Worm (Caenorhabditis elegans) whole organism, L4 larva: ENCODE measurements around the gene C25A8.1.

ENCODE experiments used
- aly-2 ChIP-seq: sonication (generic microtip); optimal IDR thresholded peaks from 2 replicates; lab custom pipeline; 2018; ENCODE audit warnings: missing biosample characterization, missing genetic modification characterization
- ces-1 ChIP-seq: fragments of 150-350 bp; sonication (generic microtip); optimal IDR thresholded peaks from 4 replicates; lab custom pipeline; 2014; ENCODE audit warnings: missing biosample characterization, missing genetic modification reagents, missing genetic modification characterization
- dve-1 ChIP-seq: sonication (generic microtip); optimal IDR thresholded peaks from 2 replicates; lab custom pipeline; 2017; ENCODE audit warnings: antibody characterized with exemption, mild to moderate bottlenecking, missing genetic modification characterization, missing compliant biosample characterization; ENCODE audit not compliant: insufficient read depth
- fos-1 ChIP-seq: fragments of 150-350 bp; optimal IDR thresholded peaks from 2 replicates; lab custom pipeline; 2014; ENCODE audit warnings: missing biosample characterization, missing genetic modification characterization
- gei-8 ChIP-seq: fragments of 200-800 bp; sonication (Bioruptor generic); optimal IDR thresholded peaks from 2 replicates; lab custom pipeline; 2018; ENCODE audit warnings: mild to moderate bottlenecking, missing genetic modification characterization, missing compliant biosample characterization
- lin-13 ChIP-seq: fragments of 150-350 bp; optimal IDR thresholded peaks from 2 replicates; lab custom pipeline; 2014; ENCODE audit warnings: missing biosample characterization, missing genetic modification reagents, missing genetic modification characterization
- lin-39 ChIP-seq: fragments of 150-350 bp; optimal IDR thresholded peaks from 2 replicates; lab custom pipeline; 2014; ENCODE audit warnings: missing biosample characterization, missing genetic modification reagents, missing genetic modification characterization
- lir-3 ChIP-seq: sonication (generic microtip); optimal IDR thresholded peaks from 2 replicates; lab custom pipeline; 2016; ENCODE audit warnings: mild to moderate bottlenecking, missing genetic modification characterization, missing compliant biosample characterization
- mdl-1 ChIP-seq, 2 experiments: fragments of 150-350 bp in 1 of 2; sonication (generic microtip) in 1 of 2; optimal IDR thresholded peaks; 2 replicates each; lab custom pipeline; 2014 to 2017; ENCODE audit warnings: missing biosample characterization in 2 of 2, missing genetic modification characterization in 2 of 2
- nhr-11 ChIP-seq: fragments of 150-350 bp; optimal IDR thresholded peaks from 2 replicates; lab custom pipeline; 2014; ENCODE audit warnings: missing biosample characterization, missing genetic modification characterization
- nhr-237 ChIP-seq: sonication (generic microtip); optimal IDR thresholded peaks from 2 replicates; lab custom pipeline; 2017; ENCODE audit warnings: missing biosample characterization, missing genetic modification characterization
- nhr-76 ChIP-seq: fragments of 150-350 bp; optimal IDR thresholded peaks from 2 replicates; lab custom pipeline; 2014; ENCODE audit warnings: missing biosample characterization, missing genetic modification characterization
- skn-1 ChIP-seq: fragments of 150-350 bp; optimal IDR thresholded peaks from 2 replicates; lab custom pipeline; 2014; ENCODE audit warnings: missing biosample characterization, missing genetic modification characterization
- unc-39 ChIP-seq: sonication (generic microtip); optimal IDR thresholded peaks from 2 replicates; lab custom pipeline; 2017; ENCODE audit warnings: missing biosample characterization, missing genetic modification characterization

DNA sequence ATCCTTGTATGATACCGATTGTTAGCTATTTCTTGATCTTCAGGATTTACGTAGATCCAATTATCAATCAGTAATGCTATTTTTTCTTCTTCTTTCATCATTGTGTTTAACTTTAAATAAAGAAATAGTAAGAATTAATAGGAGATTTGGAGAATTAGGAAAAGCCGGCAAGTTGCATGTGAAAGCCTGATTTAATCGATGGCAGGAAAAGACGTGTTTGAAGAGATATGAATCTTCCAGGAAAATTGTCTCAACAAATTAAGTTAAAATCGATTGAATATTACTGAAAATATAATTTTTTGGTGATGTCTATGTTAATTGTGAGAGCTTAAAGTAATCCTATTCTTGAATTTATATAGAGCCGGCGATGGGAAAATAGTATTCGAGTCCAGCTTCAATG, 39.7 kb upstream of the C25A8.1 start, which contains the start of gene ZK381.62:
- TF ChIP-seq aly-2 (tag; lab: Kevin White, UChicago) (no peak), skn-1 (tag; lab: Kevin White, UChicago) (no peak), lir-3 (tag; lab: Kevin White, UChicago) (no peak), lin-13 (GFP tag; lab: Kevin White, UChicago) (no peak), ces-1 (GFP tag; lab: Kevin White, UChicago) (no peak), nhr-237 (tag; lab: Kevin White, UChicago) (no peak), fos-1 (tag; lab: Kevin White, UChicago) (no peak), lin-39 (tag; lab: Kevin White, UChicago) (no peak), unc-39 (tag; lab: Kevin White, UChicago) (no peak), dve-1 (no peak), nhr-11 (tag; lab: Kevin White, UChicago) (no peak), gei-8 (GFP tag; lab: Kevin White, UChicago) (no peak), nhr-76 (tag; lab: Kevin White, UChicago) (no peak), mdl-1 (tag; optimal IDR thresholded peaks at IDR 0.05; lab: Kevin White, UChicago) (no peak)
